Worm (Caenorhabditis elegans) whole organism, young adult: ENCODE data around the gene Y39A3B.1.

ENCODE experiments used
- B0019.2 ChIP-seq: fragments of 200-800 bp; sonication (Bioruptor generic); conservative IDR thresholded peaks from 2 replicates; pipeline ENCODE4 v1.3.6; 2022; ENCODE audit warnings: missing genetic modification reagents, missing genetic modification characterization, missing compliant biosample characterization
- B0035.1 ChIP-seq: sonication (generic microtip); optimal IDR thresholded peaks from 2 replicates; lab custom pipeline; 2016; ENCODE audit warnings: missing genetic modification characterization, mild to moderate bottlenecking, missing compliant biosample characterization, missing genotype, missing genetic modification reagents
- C17E4.6 ChIP-seq: fragments of 200-800 bp; sonication (Bioruptor generic); IDR thresholded peaks from 2 replicates; pipeline ENCODE4 v1.3.6; 2022; ENCODE audit warnings: missing genetic modification reagents, missing genetic modification characterization, missing compliant biosample characterization
- D2030.7 ChIP-seq: fragments of 200-800 bp; sonication (Bioruptor generic); IDR thresholded peaks from 2 replicates; pipeline ENCODE4 v1.3.6; 2022; ENCODE audit warnings: missing genetic modification reagents, missing genetic modification characterization, missing compliant biosample characterization
- F37B4.10 ChIP-seq: fragments of 200-800 bp; sonication (Bioruptor generic); IDR thresholded peaks from 2 replicates; pipeline ENCODE4 v1.3.6; 2022; ENCODE audit warnings: missing genetic modification characterization, missing compliant biosample characterization
- F39B2.1 ChIP-seq: fragments of 200-800 bp; sonication (Bioruptor generic); IDR thresholded peaks from 2 replicates; pipeline ENCODE4 v1.3.6; 2022; ENCODE audit warnings: missing genetic modification reagents, missing genetic modification characterization, missing compliant biosample characterization
- F55B11.4 ChIP-seq: sonication (generic microtip); optimal IDR thresholded peaks from 2 replicates; lab custom pipeline; 2016; ENCODE audit warnings: missing compliant biosample characterization, missing genetic modification characterization, borderline replicate concordance; ENCODE audit not compliant: insufficient read depth
- Y53G8AR.9 ChIP-seq: fragments of 200-800 bp; sonication (Bioruptor generic); conservative IDR thresholded peaks from 2 replicates; pipeline ENCODE4 v1.3.6; 2022; ENCODE audit warnings: missing genetic modification reagents, missing genetic modification characterization, missing compliant biosample characterization
- Y56A3A.18 ChIP-seq: fragments of 200-800 bp; sonication (Bioruptor generic); IDR thresholded peaks from 2 replicates; pipeline ENCODE4 v1.3.6; 2022; ENCODE audit warnings: missing genetic modification reagents, missing genetic modification characterization, missing compliant biosample characterization
- ZK185.1 ChIP-seq: sonication (generic microtip); optimal IDR thresholded peaks from 2 replicates; lab custom pipeline; 2016; ENCODE audit warnings: mild to moderate bottlenecking, missing genetic modification characterization, missing compliant biosample characterization; ENCODE audit not compliant: poor library complexity, severe bottlenecking
- attf-3 ChIP-seq: fragments of 200-800 bp; sonication (Bioruptor generic); conservative IDR thresholded peaks from 2 replicates; pipeline ENCODE4 v1.3.6; 2022; ENCODE audit warnings: missing genetic modification reagents, missing genetic modification characterization, missing compliant biosample characterization
- attf-5 ChIP-seq: fragments of 200-800 bp; sonication (Bioruptor generic); optimal IDR thresholded peaks from 2 replicates; lab custom pipeline; 2018; ENCODE audit warnings: mild to moderate bottlenecking, missing genetic modification characterization, missing compliant biosample characterization
- bed-2 ChIP-seq: fragments of 200-800 bp; sonication (Bioruptor generic); IDR thresholded peaks from 2 replicates; pipeline ENCODE4 v1.3.6; 2022; ENCODE audit warnings: missing genetic modification reagents, missing genetic modification characterization, missing compliant biosample characterization
- cebp-2 ChIP-seq: fragments of 200-800 bp; sonication (Bioruptor generic); IDR thresholded peaks from 2 replicates; pipeline ENCODE4 v1.3.6; 2022; ENCODE audit warnings: missing genetic modification characterization, missing compliant biosample characterization
- ceh-100 ChIP-seq: fragments of 200-800 bp; sonication (Bioruptor generic); IDR thresholded peaks from 2 replicates; pipeline ENCODE4 v1.3.6; 2022; ENCODE audit warnings: missing genetic modification reagents, missing genetic modification characterization, missing compliant biosample characterization
- ceh-40 ChIP-seq: fragments of 200-800 bp; sonication (Bioruptor generic); IDR thresholded peaks from 2 replicates; pipeline ENCODE4 v1.3.6; 2022; ENCODE audit warnings: missing genetic modification characterization, missing compliant biosample characterization
- ceh-79 ChIP-seq: sonication (generic microtip); optimal IDR thresholded peaks from 2 replicates; lab custom pipeline; 2017; ENCODE audit warnings: mild to moderate bottlenecking, missing genetic modification characterization, missing compliant biosample characterization
- ceh-91 ChIP-seq: fragments of 200-800 bp; sonication (Bioruptor generic); IDR thresholded peaks from 2 replicates; pipeline ENCODE4 v1.3.6; 2022; ENCODE audit warnings: missing genetic modification reagents, missing genetic modification characterization, missing compliant biosample characterization
- dox-1 ChIP-seq: fragments of 200-800 bp; sonication (Bioruptor generic); IDR thresholded peaks from 2 replicates; pipeline ENCODE4 v1.3.6; 2022; ENCODE audit warnings: missing genetic modification reagents, missing genetic modification characterization, missing compliant biosample characterization
- egl-18 ChIP-seq: fragments of 200-800 bp; sonication (Bioruptor generic); IDR thresholded peaks from 2 replicates; pipeline ENCODE4 v1.3.6; 2022; ENCODE audit warnings: missing genetic modification reagents, missing genetic modification characterization, missing compliant biosample characterization
- egl-44 ChIP-seq: fragments of 200-800 bp; sonication (Bioruptor generic); IDR thresholded peaks from 2 replicates; pipeline ENCODE4 v1.3.6; 2022; ENCODE audit warnings: missing genetic modification reagents, missing genetic modification characterization, missing compliant biosample characterization
- egrh-3 ChIP-seq: fragments of 200-800 bp; sonication (Bioruptor generic); IDR thresholded peaks from 2 replicates; pipeline ENCODE4 v1.3.6; 2022; ENCODE audit warnings: missing genetic modification reagents, missing genetic modification characterization, missing compliant biosample characterization
- ekl-4 ChIP-seq: fragments of 200-800 bp; sonication (Bioruptor generic); IDR thresholded peaks from 2 replicates; pipeline ENCODE4 v1.3.6; 2022; ENCODE audit warnings: missing genetic modification reagents, missing genetic modification characterization, missing compliant biosample characterization
- him-1 ChIP-seq: sonication (generic microtip); optimal IDR thresholded peaks from 2 replicates; lab custom pipeline; 2016; ENCODE audit warnings: missing genotype, missing genetic modification reagents, missing genetic modification characterization, missing compliant biosample characterization
- hsf-1 ChIP-seq: fragments of 200-800 bp; sonication (Bioruptor generic); IDR thresholded peaks from 2 replicates; pipeline ENCODE4 v1.3.6; 2022; ENCODE audit warnings: missing genetic modification reagents, missing genetic modification characterization, missing compliant biosample characterization
- let-526 ChIP-seq: fragments of 200-800 bp; sonication (Bioruptor generic); IDR thresholded peaks from 2 replicates; pipeline ENCODE4 v1.3.6; 2022; ENCODE audit warnings: missing genetic modification reagents, missing genetic modification characterization, missing compliant biosample characterization
- let-607 ChIP-seq, 2 experiments: fragments of 200-800 bp in 1 of 2; sonication (Bioruptor generic) in 1 of 2; sonication (generic microtip) in 1 of 2; optimal IDR thresholded peaks; 2 replicates each; lab custom pipeline; 2016 to 2018; ENCODE audit warnings: mild to moderate bottlenecking in 2 of 2, missing compliant biosample characterization in 2 of 2, missing genetic modification characterization in 2 of 2, moderate library complexity in 2 of 2, missing genotype in 1 of 2
- lin-26 ChIP-seq: fragments of 200-800 bp; sonication (Bioruptor generic); IDR thresholded peaks from 2 replicates; pipeline ENCODE4 v1.3.6; 2022; ENCODE audit warnings: missing genetic modification reagents, missing genetic modification characterization, missing compliant biosample characterization
- lsy-27 ChIP-seq: sonication (generic microtip); optimal IDR thresholded peaks from 2 replicates; lab custom pipeline; 2017; ENCODE audit warnings: missing genetic modification characterization, mild to moderate bottlenecking, missing compliant biosample characterization, antibody characterized with exemption, missing genotype, borderline replicate concordance; ENCODE audit not compliant: insufficient read depth
- madf-3 ChIP-seq: fragments of 200-800 bp; sonication (Bioruptor generic); IDR thresholded peaks from 2 replicates; pipeline ENCODE4 v1.3.6; 2022; ENCODE audit warnings: missing genetic modification reagents, missing genetic modification characterization, missing compliant biosample characterization
- madf-8 ChIP-seq: fragments of 200-800 bp; sonication (Bioruptor generic); conservative IDR thresholded peaks from 2 replicates; pipeline ENCODE4 v1.3.6; 2022; ENCODE audit warnings: missing genetic modification reagents, missing genetic modification characterization, missing compliant biosample characterization
- mcd-1 ChIP-seq: fragments of 200-800 bp; sonication (Bioruptor generic); IDR thresholded peaks from 2 replicates; pipeline ENCODE4 v1.3.6; 2022; ENCODE audit warnings: missing genetic modification reagents, missing genetic modification characterization, missing compliant biosample characterization
- nhr-120 ChIP-seq: fragments of 200-800 bp; sonication (Bioruptor generic); IDR thresholded peaks from 2 replicates; pipeline ENCODE4 v1.3.6; 2022; ENCODE audit warnings: missing genetic modification characterization, missing compliant biosample characterization
- nhr-179 ChIP-seq: sonication (generic microtip); optimal IDR thresholded peaks from 2 replicates; lab custom pipeline; 2016; ENCODE audit warnings: mild to moderate bottlenecking, missing genetic modification characterization, missing compliant biosample characterization
- nhr-27 ChIP-seq: fragments of 200-800 bp; sonication (Bioruptor generic); optimal IDR thresholded peaks from 2 replicates; lab custom pipeline; 2018; ENCODE audit warnings: mild to moderate bottlenecking, missing genetic modification characterization, moderate library complexity, missing compliant biosample characterization
- snpc-3.4 ChIP-seq: sonication (generic microtip); optimal IDR thresholded peaks from 2 replicates; lab custom pipeline; 2017; ENCODE audit warnings: missing genetic modification characterization, mild to moderate bottlenecking, missing compliant biosample characterization, antibody characterized with exemption, moderate library complexity, missing genotype, missing genetic modification reagents
- somi-1 ChIP-seq: fragments of 200-800 bp; sonication (Bioruptor generic); optimal IDR thresholded peaks from 2 replicates; lab custom pipeline; 2018; ENCODE audit warnings: mild to moderate bottlenecking, missing genetic modification characterization, missing compliant biosample characterization
- tlf-1 ChIP-seq: fragments of 200-800 bp; sonication (Bioruptor generic); optimal IDR thresholded peaks from 2 replicates; lab custom pipeline; 2018; ENCODE audit warnings: mild to moderate bottlenecking, missing genetic modification characterization, missing compliant biosample characterization
- zim-3 ChIP-seq: sonication (generic microtip); optimal IDR thresholded peaks from 2 replicates; lab custom pipeline; 2017; ENCODE audit warnings: mild to moderate bottlenecking, missing genetic modification characterization, moderate library complexity, missing compliant biosample characterization
- ztf-25 ChIP-seq: fragments of 200-800 bp; sonication (Bioruptor generic); IDR thresholded peaks from 2 replicates; pipeline ENCODE4 v1.3.6; 2022; ENCODE audit warnings: missing genetic modification reagents, missing genetic modification characterization, missing compliant biosample characterization
- ztf-3 ChIP-seq: fragments of 200-800 bp; sonication (Bioruptor generic); optimal IDR thresholded peaks from 2 replicates; lab custom pipeline; 2018; ENCODE audit warnings: mild to moderate bottlenecking, missing genetic modification characterization, missing compliant biosample characterization
- ztf-6 ChIP-seq: fragments of 200-800 bp; sonication (Bioruptor generic); IDR thresholded peaks from 2 replicates; pipeline ENCODE4 v1.3.6; 2022; ENCODE audit warnings: missing genetic modification reagents, missing genetic modification characterization, missing compliant biosample characterization

Y39A3B.1 gene

DNA sequence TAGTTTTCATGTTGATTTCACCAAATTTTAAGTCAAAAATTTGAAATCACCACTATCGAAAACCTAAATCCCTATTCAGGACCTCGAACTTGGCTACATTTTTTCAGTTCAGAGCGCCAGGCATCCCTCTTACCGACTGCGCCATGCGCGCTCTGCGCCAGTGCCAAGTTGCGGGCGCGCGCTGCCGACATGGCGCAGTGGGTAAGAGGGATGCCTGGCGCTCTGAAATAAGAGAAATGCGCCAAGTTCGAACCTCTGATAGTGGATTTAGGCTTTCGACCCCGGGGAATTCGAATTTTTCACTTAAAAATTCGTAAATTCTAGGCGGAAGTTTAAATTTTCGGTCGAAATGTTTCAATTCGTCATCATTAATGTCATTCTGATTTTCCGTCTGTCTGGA is 15.9 kb upstream of the Y39A3B.1 start:
- TF ChIP-seq C17E4.6 (no peak), cebp-2 (GFP tag; lab: Robert Waterston, UW) (no peak), egrh-3 (GFP tag; lab: Robert Waterston, UW) (peak; percentile 55; the same call in 1 of the 2 replicates), hsf-1 (no peak), let-607 (tag; optimal IDR thresholded peaks at IDR 0.05; lab: Kevin White, UChicago) (no peak)

- TF ChIP-seq D2030.7 (GFP tag; lab: Robert Waterston, UW) = no peak
- no peak for TF ChIP-seq ztf-6 (GFP tag; lab: Robert Waterston, UW)
- TF ChIP-seq ceh-79 (tag; lab: Kevin White, UChicago) = no peak
- TF ChIP-seq ZK185.1 (tag; lab: Kevin White, UChicago) = no peak
- TF ChIP-seq him-1 (tag; lab: Kevin White, UChicago) = no peak
- TF ChIP-seq attf-3 (GFP tag; lab: Robert Waterston, UW) = no peak
- no peak for TF ChIP-seq ztf-3 (GFP tag; lab: Kevin White, UChicago)
- TF ChIP-seq F55B11.4 = no peak
- TF ChIP-seq zim-3 (tag; lab: Kevin White, UChicago) = no peak
- TF ChIP-seq ceh-91 (GFP tag; lab: Robert Waterston, UW) = no peak
- no peak for TF ChIP-seq C17E4.6
- TF ChIP-seq tlf-1 (GFP tag; lab: Kevin White, UChicago) = no peak
- no peak for TF ChIP-seq mcd-1 (GFP tag; lab: Robert Waterston, UW)
- no peak for TF ChIP-seq nhr-120 (GFP tag; lab: Robert Waterston, UW)
- no peak for TF ChIP-seq Y53G8AR.9 (GFP tag; lab: Robert Waterston, UW)
Measured at ce11 chrIII:1997569-1997968, 8.3 kb upstream of the Y39A3B.1 start, which contains the start of gene lgc-42. Gene lgc-42, plus strand, starts transcription at chrIII:1997869.

ce11 chrIII:2001210-2001609 is 4.6 kb upstream of the Y39A3B.1 start:
- no peak for TF ChIP-seq ztf-25 (GFP tag; lab: Robert Waterston, UW)
- no peak for TF ChIP-seq let-526 (GFP tag; lab: Robert Waterston, UW)
- TF ChIP-seq Y53G8AR.9 (GFP tag; lab: Robert Waterston, UW) = no peak
- no peak for TF ChIP-seq attf-5
- TF ChIP-seq F37B4.10 (GFP tag; lab: Robert Waterston, UW) = no peak
- TF ChIP-seq lin-26 (GFP tag; lab: Robert Waterston, UW) = no peak
- TF ChIP-seq F39B2.1 (GFP tag; lab: Robert Waterston, UW) = no peak
- no peak for TF ChIP-seq nhr-27 (tag; lab: Kevin White, UChicago)
- TF ChIP-seq B0035.1 (tag; lab: Kevin White, UChicago) = no peak
- no peak for TF ChIP-seq snpc-3.4 (tag; lab: Kevin White, UChicago)
- no peak for TF ChIP-seq egl-18 (GFP tag; lab: Robert Waterston, UW)
- no peak for TF ChIP-seq B0019.2

DNA sequence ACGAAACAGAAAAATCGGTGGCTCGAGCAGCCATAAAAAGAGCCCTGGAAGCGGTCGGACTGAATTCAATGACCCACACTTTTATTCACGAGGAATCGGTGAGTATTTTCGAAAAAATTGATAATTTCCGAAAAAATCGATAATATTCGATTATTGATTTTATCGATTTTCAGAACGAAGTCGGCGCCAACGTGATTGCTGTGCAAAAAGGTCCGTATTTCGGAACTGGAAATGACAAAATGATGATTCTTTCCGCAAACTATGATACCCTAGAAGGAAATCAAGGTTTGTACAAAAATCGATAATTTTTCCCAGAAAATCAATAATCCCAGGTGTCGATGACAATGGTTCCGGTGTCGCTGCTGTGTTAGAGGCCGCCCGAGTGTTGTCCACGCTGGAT is 1.1 kb downstream of the Y39A3B.1 start:
- TF ChIP-seq madf-8 (GFP tag; lab: Robert Waterston, UW) (no peak), madf-3 (GFP tag; lab: Robert Waterston, UW) (no peak), Y56A3A.18 (GFP tag; lab: Robert Waterston, UW) (no peak), lsy-27 (tag; lab: Kevin White, UChicago) (no peak), somi-1 (no peak), egl-44 (GFP tag; lab: Robert Waterston, UW) (no peak), ekl-4 (GFP tag; lab: Robert Waterston, UW) (no peak), ceh-40 (no peak), bed-2 (GFP tag; lab: Robert Waterston, UW) (no peak), dox-1 (GFP tag; lab: Robert Waterston, UW) (no peak), ceh-100 (GFP tag; lab: Robert Waterston, UW) (no peak), nhr-179 (no peak)
